Worm (Caenorhabditis elegans) whole organism, L1 larva: ENCODE measurements around the gene ulp-3.

ENCODE experiments used
- C16A3.4 ChIP-seq: fragments of 150-350 bp; optimal IDR thresholded peaks from 2 replicates; lab custom pipeline; 2014; ENCODE audit warnings: missing biosample characterization, missing genetic modification characterization
- F16B12.6 ChIP-seq: fragments of 150-350 bp; optimal IDR thresholded peaks from 2 replicates; lab custom pipeline; 2014; ENCODE audit warnings: missing biosample characterization, missing genetic modification characterization
- alr-1 ChIP-seq: fragments of 200-800 bp; sonication (Bioruptor generic); optimal IDR thresholded peaks from 2 replicates; lab custom pipeline; 2018; ENCODE audit warnings: borderline replicate concordance, mild to moderate bottlenecking, missing genetic modification characterization, missing compliant biosample characterization
- aly-2 ChIP-seq: fragments of 150-350 bp; optimal IDR thresholded peaks from 2 replicates; lab custom pipeline; 2014; ENCODE audit warnings: missing biosample characterization, missing genetic modification characterization
- ama-1 ChIP-seq: fragments of 150-350 bp; optimal IDR thresholded peaks from 2 replicates; lab custom pipeline; 2014
- ceh-82 ChIP-seq, 3 experiments: fragments of 150-350 bp in 1 of 3; sonication (generic microtip) in 2 of 3; optimal IDR thresholded peaks; 2 replicates each; lab custom pipeline; 2014 to 2017; ENCODE audit warnings: missing biosample characterization in 3 of 3, missing genetic modification characterization in 3 of 3
- dpl-1 ChIP-seq, 3 experiments: fragments of 150-350 bp in 2 of 3; sonication (generic microtip) in 1 of 3; optimal IDR thresholded peaks; 2 replicates each; lab custom pipeline; 2014 to 2017; ENCODE audit warnings: missing biosample characterization in 3 of 3, missing genetic modification characterization in 3 of 3, missing genetic modification reagents in 3 of 3
- efl-3 ChIP-seq: fragments of 200-800 bp; sonication (Bioruptor generic); optimal IDR thresholded peaks from 2 replicates; lab custom pipeline; 2018; ENCODE audit warnings: mild to moderate bottlenecking, missing genetic modification characterization, missing compliant biosample characterization
- egl-13 ChIP-seq: sonication (generic microtip); optimal IDR thresholded peaks from 2 replicates; lab custom pipeline; 2016; ENCODE audit warnings: missing genotype, missing genetic modification reagents, missing genetic modification characterization, missing compliant biosample characterization
- egl-27 ChIP-seq, 2 experiments: fragments of 150-350 bp in 1 of 2; sonication (generic microtip); optimal IDR thresholded peaks; 3 replicates each; lab custom pipeline; 2017 to 2018; ENCODE audit warnings: missing biosample characterization in 2 of 2, missing genetic modification characterization in 2 of 2, missing genetic modification reagents in 2 of 2
- elt-2 ChIP-seq: sonication (generic microtip); optimal IDR thresholded peaks from 2 replicates; lab custom pipeline; 2016; ENCODE audit warnings: missing genetic modification characterization, mild to moderate bottlenecking, inconsistent platforms, missing compliant biosample characterization, missing genetic modification reagents
- ets-5 ChIP-seq: fragments of 200-800 bp; sonication (Bioruptor generic); IDR thresholded peaks from 2 replicates; pipeline ENCODE4 v1.3.6; 2022; ENCODE audit warnings: missing genetic modification characterization, missing compliant biosample characterization
- fkh-10 ChIP-seq: sonication (generic microtip); optimal IDR thresholded peaks from 2 replicates; lab custom pipeline; 2017; ENCODE audit warnings: missing biosample characterization, missing genetic modification reagents, missing genetic modification characterization
- fkh-4 ChIP-seq: sonication (generic microtip); optimal IDR thresholded peaks from 2 replicates; lab custom pipeline; 2016; ENCODE audit warnings: missing compliant biosample characterization, missing genetic modification characterization, borderline replicate concordance
- fkh-8 ChIP-seq: sonication (generic microtip); optimal IDR thresholded peaks from 2 replicates; lab custom pipeline; 2016; ENCODE audit warnings: mild to moderate bottlenecking, missing genetic modification characterization, missing compliant biosample characterization
- hlh-17 ChIP-seq: fragments of 200-800 bp; sonication (Bioruptor generic); optimal IDR thresholded peaks from 2 replicates; lab custom pipeline; 2018; ENCODE audit warnings: missing genetic modification characterization, mild to moderate bottlenecking, missing compliant biosample characterization, moderate library complexity, borderline replicate concordance
- hpl-2 ChIP-seq: fragments of 150-350 bp; optimal IDR thresholded peaks from 2 replicates; lab custom pipeline; 2014; ENCODE audit warnings: missing biosample characterization, missing genetic modification reagents, missing genetic modification characterization
- irx-1 ChIP-seq: sonication (generic microtip); optimal IDR thresholded peaks from 2 replicates; lab custom pipeline; 2016; ENCODE audit warnings: missing genetic modification characterization, missing compliant biosample characterization
- lin-14 ChIP-seq: fragments of 200-800 bp; sonication (Bioruptor generic); optimal IDR thresholded peaks from 2 replicates; lab custom pipeline; 2018; ENCODE audit warnings: mild to moderate bottlenecking, missing genetic modification characterization, moderate library complexity, missing compliant biosample characterization
- lin-15B ChIP-seq: fragments of 150-350 bp; sonication (generic microtip); optimal IDR thresholded peaks from 3 replicates; lab custom pipeline; 2014; ENCODE audit warnings: missing biosample characterization, missing genetic modification characterization
- lir-3 ChIP-seq: sonication (generic microtip); optimal IDR thresholded peaks from 2 replicates; lab custom pipeline; 2016; ENCODE audit warnings: mild to moderate bottlenecking, missing genetic modification characterization, moderate library complexity, missing compliant biosample characterization; ENCODE audit not compliant: poor library complexity
- lsy-2 ChIP-seq, 2 experiments: fragments of 150-350 bp; optimal IDR thresholded peaks; 2 replicates each; lab custom pipeline; 2014; ENCODE audit warnings: missing biosample characterization in 2 of 2, missing genetic modification characterization in 2 of 2
- mab-9 ChIP-seq: fragments of 200-800 bp; sonication (Bioruptor generic); IDR thresholded peaks from 2 replicates; pipeline ENCODE4 v1.3.6; 2022; ENCODE audit warnings: missing genetic modification reagents, missing genetic modification characterization, missing compliant biosample characterization
- mep-1 ChIP-seq: fragments of 150-350 bp; optimal IDR thresholded peaks from 2 replicates; lab custom pipeline; 2014; ENCODE audit warnings: missing biosample characterization, missing genetic modification characterization
- nhr-12 ChIP-seq: sonication (generic microtip); optimal IDR thresholded peaks from 2 replicates; lab custom pipeline; 2017; ENCODE audit warnings: missing biosample characterization, missing genetic modification characterization
- nhr-19 ChIP-seq: fragments of 200-800 bp; sonication (Bioruptor generic); conservative IDR thresholded peaks from 2 replicates; pipeline ENCODE4 v1.3.6; 2022; ENCODE audit warnings: missing genetic modification characterization, missing compliant biosample characterization
- nhr-47 ChIP-seq: sonication (generic microtip); optimal IDR thresholded peaks from 2 replicates; lab custom pipeline; 2016; ENCODE audit warnings: mild to moderate bottlenecking, missing genetic modification characterization, moderate library complexity, missing compliant biosample characterization
- nhr-71 ChIP-seq: sonication (generic microtip); optimal IDR thresholded peaks from 2 replicates; lab custom pipeline; 2016; ENCODE audit warnings: mild to moderate bottlenecking, missing genetic modification characterization, moderate library complexity, missing compliant biosample characterization
- nhr-85 ChIP-seq: sonication (generic microtip); peaks from one replicate; lab custom pipeline; 2016; ENCODE audit warnings: missing genetic modification characterization, inconsistent platforms, missing compliant biosample characterization
- rnt-1 ChIP-seq: sonication (generic microtip); optimal IDR thresholded peaks from 2 replicates; lab custom pipeline; 2016; ENCODE audit warnings: mild to moderate bottlenecking, missing genetic modification characterization, moderate library complexity, missing compliant biosample characterization
- snu-23 ChIP-seq: sonication (generic microtip); optimal IDR thresholded peaks from 2 replicates; lab custom pipeline; 2016; ENCODE audit warnings: missing genetic modification characterization, missing compliant biosample characterization
- sox-4 ChIP-seq: sonication (generic microtip); optimal IDR thresholded peaks from 2 replicates; lab custom pipeline; 2016; ENCODE audit warnings: missing genetic modification characterization, missing compliant biosample characterization
- sptf-1 ChIP-seq: fragments of 150-350 bp; optimal IDR thresholded peaks from 2 replicates; lab custom pipeline; 2014; ENCODE audit warnings: missing biosample characterization, missing genetic modification characterization
- swsn-7 ChIP-seq: sonication (generic microtip); optimal IDR thresholded peaks from 2 replicates; lab custom pipeline; 2016; ENCODE audit warnings: missing genetic modification characterization, missing compliant biosample characterization
- tbx-2 ChIP-seq: sonication (generic microtip); optimal IDR thresholded peaks from 2 replicates; lab custom pipeline; 2016; ENCODE audit warnings: missing genetic modification characterization, missing compliant biosample characterization
- unc-86 ChIP-seq: sonication (generic microtip); optimal IDR thresholded peaks from 2 replicates; lab custom pipeline; 2016; ENCODE audit warnings: missing genetic modification characterization, missing compliant biosample characterization
- zip-4 ChIP-seq: fragments of 200-800 bp; sonication (Bioruptor generic); optimal IDR thresholded peaks from 2 replicates; lab custom pipeline; 2018; ENCODE audit warnings: mild to moderate bottlenecking, missing genetic modification characterization, moderate library complexity, missing compliant biosample characterization
- ztf-11 ChIP-seq, 2 experiments: sonication (generic microtip); optimal IDR thresholded peaks; 2 replicates each; lab custom pipeline; 2016 to 2017; ENCODE audit warnings: missing genetic modification characterization in 2 of 2, missing biosample characterization in 1 of 2, missing compliant biosample characterization in 1 of 2

Gene ulp-3

ce11 chrIV:1965135-1965534 lies 1.7 kb downstream of the ulp-3 start, which contains the start of gene Y48A5A.1:
Gene Y48A5A.1 (plus strand): TSS chrIV:1965481.
- TF ChIP-seq nhr-47 (tag; lab: Kevin White, UChicago) (no peak), ztf-11 (tag; optimal IDR thresholded peaks at IDR 0.05; lab: Kevin White, UChicago) (no peak), swsn-7 (tag; lab: Kevin White, UChicago) (no peak), zip-4 (no peak), ama-1 (lab: Kevin White, UChicago) (no peak), fkh-4 (tag; lab: Kevin White, UChicago) (no peak), nhr-19 (GFP tag; lab: Robert Waterston, UW) (no peak), alr-1 (no peak), ceh-82 (tag; optimal IDR thresholded peaks at IDR 0.05; lab: Kevin White, UChicago) (no peak), snu-23 (GFP tag; lab: Kevin White, UChicago) (no peak), lin-14 (GFP tag; lab: Kevin White, UChicago) (no peak), lir-3 (tag; lab: Kevin White, UChicago) (no peak), C16A3.4 (tag; lab: Kevin White, UChicago) (no peak), fkh-8 (tag; lab: Kevin White, UChicago) (no peak), aly-2 (tag; lab: Kevin White, UChicago) (no peak), efl-3 (GFP tag; lab: Kevin White, UChicago) (no peak), nhr-12 (tag; lab: Kevin White, UChicago) (no peak), rnt-1 (tag; lab: Kevin White, UChicago) (no peak)

ce11 chrIV:1969353-1969752 lies 5.9 kb downstream of the ulp-3 start, which contains the start of gene Y48A5A.3:
Gene Y48A5A.3 (plus strand): TSS chrIV:1969737.
- no peak for TF ChIP-seq ets-5 (GFP tag; lab: Robert Waterston, UW)
- TF ChIP-seq unc-86: no peak
- TF ChIP-seq nhr-71 (tag; lab: Kevin White, UChicago): no peak
- no peak for TF ChIP-seq nhr-12 (tag; lab: Kevin White, UChicago)
- TF ChIP-seq elt-2 (tag; lab: Kevin White, UChicago): no peak
- no peak for TF ChIP-seq efl-3 (GFP tag; lab: Kevin White, UChicago)
- TF ChIP-seq nhr-47 (tag; lab: Kevin White, UChicago): no peak
- no peak for TF ChIP-seq mep-1 (tag; lab: Kevin White, UChicago)
- TF ChIP-seq hlh-17 (GFP tag; lab: Kevin White, UChicago): no peak
- TF ChIP-seq egl-13 (tag; lab: Kevin White, UChicago): no peak
- no peak for TF ChIP-seq swsn-7 (tag; lab: Kevin White, UChicago)
- TF ChIP-seq lin-14 (GFP tag; lab: Kevin White, UChicago): no peak
- no peak for TF ChIP-seq sptf-1 (tag; lab: Kevin White, UChicago)

ce11 chrIV:1970158-1970557 lies 6.7 kb downstream of the ulp-3 start:
- TF ChIP-seq lsy-2 (tag; optimal IDR thresholded peaks at IDR 0.05; lab: Kevin White, UChicago): no peak
- no peak for TF ChIP-seq tbx-2
- no peak for TF ChIP-seq F16B12.6 (tag; lab: Kevin White, UChicago)
- TF ChIP-seq irx-1 (tag; lab: Kevin White, UChicago): no peak
- no peak for TF ChIP-seq lin-14 (GFP tag; lab: Kevin White, UChicago)
- TF ChIP-seq nhr-85: no peak
- no peak for TF ChIP-seq hpl-2 (GFP tag; lab: Kevin White, UChicago)
- no peak for TF ChIP-seq dpl-1 (GFP tag; optimal IDR thresholded peaks at IDR 0.05; lab: Kevin White, UChicago)
- TF ChIP-seq fkh-4 (tag; lab: Kevin White, UChicago): no peak
- no peak for TF ChIP-seq sox-4 (tag; lab: Kevin White, UChicago)
- no peak for TF ChIP-seq mab-9 (GFP tag; lab: Robert Waterston, UW)
- no peak for TF ChIP-seq lin-15B (tag; lab: Kevin White, UChicago)
- TF ChIP-seq egl-27 (tag; optimal IDR thresholded peaks at IDR 0.05; lab: Kevin White, UChicago): no peak
- TF ChIP-seq fkh-10 (GFP tag; lab: Kevin White, UChicago): no peak
